Worm (Caenorhabditis elegans): ENCODE measurements around the gene fis-1.

DNA sequence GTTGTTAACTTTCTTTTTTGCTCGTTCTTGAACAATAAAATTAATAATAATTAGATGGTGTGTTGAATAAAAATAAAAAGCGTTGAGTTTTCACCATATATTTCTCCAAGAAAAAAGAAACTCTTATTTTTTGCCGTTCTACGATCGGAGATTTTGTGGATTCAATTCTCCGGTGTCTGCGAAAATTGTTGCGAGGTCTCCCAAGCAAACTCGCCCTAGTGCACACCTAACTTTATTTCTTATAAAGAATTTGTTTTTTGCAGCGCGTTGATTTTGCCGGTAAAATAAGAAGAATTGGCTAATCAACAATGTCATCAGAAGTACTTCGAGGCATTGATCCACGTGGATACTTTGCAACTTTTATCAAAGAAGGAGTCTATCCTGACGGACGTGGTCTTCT lies 13.5 kb upstream of the fis-1 start, which contains the start of gene exos-8:
- TF ChIP-seq ama-1 (optimal IDR thresholded peaks at IDR 0.05) (no peak), nhr-76 (tag; optimal IDR thresholded peaks at IDR 0.05) (no peak), aly-2 (tag; optimal IDR thresholded peaks at IDR 0.05) (no peak), nhr-77 (tag; optimal IDR thresholded peaks at IDR 0.05) (no peak), ceh-16 (tag; optimal IDR thresholded peaks at IDR 0.05) (no peak), elt-2 (tag; optimal IDR thresholded peaks at IDR 0.05) (peak; percentile 37), unc-39 (tag; optimal IDR thresholded peaks at IDR 0.05) (no peak), lin-39 (tag; optimal IDR thresholded peaks at IDR 0.05) (no peak), nhr-11 (tag; optimal IDR thresholded peaks at IDR 0.05) (no peak), jun-1 (tag; optimal IDR thresholded peaks at IDR 0.05) (no peak), zag-1 (tag; optimal IDR thresholded peaks at IDR 0.05) (no peak), tbx-2 (tag; optimal IDR thresholded peaks at IDR 0.05) (no peak)
